Fruit fly (Drosophila melanogaster) whole organism, embryonic: Measurements from ENCODE around the gene CG7650.
A peak's percentile ranks its signal among the peaks of the same experiment; 100 is the strongest.

ENCODE experiments used
- Asciz ChIP-seq: fragments of 200-800 bp; sonication (Bioruptor generic); optimal IDR thresholded peaks from 2 replicates; lab custom pipeline; 2017; ENCODE audit warnings: missing biosample characterization, mild to moderate bottlenecking, missing genetic modification characterization, missing genetic modification reagents
- Atf6 ChIP-seq: fragments of 200-800 bp; sonication (Bioruptor generic); IDR thresholded peaks from 2 replicates; pipeline ENCODE4 v1.3.6; 2022; ENCODE audit warnings: missing biosample characterization, missing genetic modification characterization
- C15 ChIP-seq: fragments of 200-800 bp; sonication (Bioruptor generic); IDR thresholded peaks from 3 replicates; pipeline ENCODE4 v1.3.6; 2022; ENCODE audit warnings: missing biosample characterization, missing genetic modification characterization
- CG10147 ChIP-seq: fragments of 200-800 bp; sonication (Bioruptor generic); optimal IDR thresholded peaks from 2 replicates; lab custom pipeline; 2019; ENCODE audit warnings: missing biosample characterization, mild to moderate bottlenecking, missing genetic modification characterization, moderate library complexity
- CG10979 ChIP-seq: fragments of 200-800 bp; sonication (Bioruptor generic); optimal IDR thresholded peaks from 2 replicates; lab custom pipeline; 2018; ENCODE audit warnings: missing biosample characterization, mild to moderate bottlenecking, missing genetic modification characterization, moderate library complexity
- CG11696 ChIP-seq: fragments of 200-800 bp; sonication (Bioruptor generic); IDR thresholded peaks from 2 replicates; pipeline ENCODE4 v1.3.6; 2022; ENCODE audit warnings: missing biosample characterization, missing genetic modification characterization
- CG12391 ChIP-seq: fragments of 200-800 bp; sonication (Bioruptor generic); optimal IDR thresholded peaks from 3 replicates; lab custom pipeline; 2018; ENCODE audit warnings: missing biosample characterization, mild to moderate bottlenecking, missing genetic modification characterization, moderate library complexity
- CG12744 ChIP-seq: fragments of 200-800 bp; sonication (Bioruptor generic); optimal IDR thresholded peaks from 2 replicates; lab custom pipeline; 2016; ENCODE audit warnings: missing biosample characterization, missing genetic modification characterization
- CG13296 ChIP-seq: fragments of 200-800 bp; sonication (Bioruptor generic); optimal IDR thresholded peaks from 3 replicates; lab custom pipeline; 2018; ENCODE audit warnings: missing biosample characterization, mild to moderate bottlenecking, missing genetic modification characterization
- CG14014 ChIP-seq: fragments of 200-800 bp; sonication (Bioruptor generic); IDR thresholded peaks from 2 replicates; pipeline ENCODE4 v1.3.6; 2022; ENCODE audit warnings: missing biosample characterization, missing genetic modification characterization
- CG15011 ChIP-seq: fragments of 200-800 bp; sonication (Bioruptor generic); optimal IDR thresholded peaks from 3 replicates; lab custom pipeline; 2018; ENCODE audit warnings: missing biosample characterization, mild to moderate bottlenecking, missing genetic modification characterization
- CG1602 ChIP-seq: fragments of 200-800 bp; sonication (Bioruptor generic); optimal IDR thresholded peaks from 3 replicates; lab custom pipeline; 2016; ENCODE audit warnings: missing biosample characterization, missing genetic modification characterization
- CG1603 ChIP-seq: fragments of 200-800 bp; sonication (Bioruptor generic); optimal IDR thresholded peaks from 2 replicates; lab custom pipeline; 2019; ENCODE audit warnings: missing biosample characterization, mild to moderate bottlenecking, missing genetic modification characterization, moderate library complexity
- CG1647 ChIP-seq: fragments of 200-800 bp; sonication (Bioruptor generic); optimal IDR thresholded peaks from 3 replicates; lab custom pipeline; 2016; ENCODE audit warnings: missing biosample characterization, missing genetic modification characterization
- CG16813 ChIP-seq: fragments of 200-800 bp; sonication (Bioruptor generic); IDR thresholded peaks from 3 replicates; pipeline ENCODE4 v1.3.6; 2022; ENCODE audit warnings: missing biosample characterization, missing genetic modification characterization; ENCODE audit not compliant: partially characterized antibody
- CG17568 ChIP-seq: fragments of 200-800 bp; sonication (Bioruptor generic); optimal IDR thresholded peaks from 2 replicates; lab custom pipeline; 2018; ENCODE audit warnings: missing biosample characterization, mild to moderate bottlenecking, missing genetic modification characterization, moderate library complexity
- CG31441 ChIP-seq: fragments of 200-800 bp; sonication (Bioruptor generic); IDR thresholded peaks from 2 replicates; pipeline ENCODE4 v1.3.6; 2022; ENCODE audit warnings: missing biosample characterization, missing genetic modification characterization
- CG33213 ChIP-seq: fragments of 200-800 bp; sonication (Bioruptor generic); optimal IDR thresholded peaks from 3 replicates; lab custom pipeline; 2016; ENCODE audit warnings: missing biosample characterization, missing genetic modification characterization
- CG3995 ChIP-seq: fragments of 200-800 bp; sonication (Bioruptor generic); optimal IDR thresholded peaks from 3 replicates; lab custom pipeline; 2016; ENCODE audit warnings: missing biosample characterization, missing genetic modification characterization
- CG6689 ChIP-seq: fragments of 200-800 bp; sonication (Bioruptor generic); IDR thresholded peaks from 2 replicates; pipeline ENCODE4 v1.3.6; 2022; ENCODE audit warnings: missing biosample characterization, missing genetic modification characterization
- CG6854 ChIP-seq: fragments of 200-800 bp; sonication (Bioruptor generic); optimal IDR thresholded peaks from 3 replicates; lab custom pipeline; 2017; ENCODE audit warnings: missing biosample characterization, mild to moderate bottlenecking, missing genetic modification characterization
- CG7987 ChIP-seq: fragments of 200-800 bp; sonication (Bioruptor generic); optimal IDR thresholded peaks from 2 replicates; lab custom pipeline; 2018; ENCODE audit warnings: missing biosample characterization, mild to moderate bottlenecking, missing genetic modification characterization, moderate library complexity
- CG8290 ChIP-seq, 3 experiments: fragments of 200-800 bp; sonication (Bioruptor generic); optimal IDR thresholded peaks; 2 replicates each; lab custom pipeline; 2016 to 2019; ENCODE audit warnings: missing biosample characterization in 3 of 3, missing genetic modification characterization in 3 of 3, mild to moderate bottlenecking in 2 of 3, moderate library complexity in 1 of 3
- CoRest ChIP-seq: fragments of 200-800 bp; sonication (Bioruptor generic); optimal IDR thresholded peaks from 3 replicates; lab custom pipeline; 2018; ENCODE audit warnings: missing biosample characterization, mild to moderate bottlenecking, missing genetic modification characterization, moderate library complexity
- D ChIP-seq, 2 experiments: fragments of 200-800 bp in 1 of 2; fragments of >200 bp in 1 of 2; sonication (Bioruptor generic) in 1 of 2; optimal IDR thresholded peaks; 2 replicates in 1 of 2; 3 replicates in 1 of 2; lab custom pipeline; 2017; ENCODE audit warnings: mild to moderate bottlenecking in 1 of 2, missing biosample characterization in 1 of 2, missing genetic modification characterization in 1 of 2, missing genetic modification reagents in 1 of 2
- Gug ChIP-seq: fragments of 200-800 bp; sonication (Bioruptor generic); IDR thresholded peaks from 4 replicates; pipeline ENCODE4 v1.3.6; 2022; ENCODE audit warnings: missing biosample characterization, missing genetic modification characterization
- Kr ChIP-seq: fragments of 200-800 bp; sonication (Bioruptor generic); optimal IDR thresholded peaks from 2 replicates; lab custom pipeline; 2017; ENCODE audit warnings: missing biosample characterization, mild to moderate bottlenecking, missing genetic modification characterization
- Nf-YC ChIP-seq: fragments of 200-800 bp; optimal IDR thresholded peaks from 3 replicates; lab custom pipeline; 2019; ENCODE audit warnings: missing biosample characterization, mild to moderate bottlenecking, missing genetic modification characterization, moderate library complexity
- Opbp ChIP-seq: fragments of 200-800 bp; sonication (Bioruptor generic); IDR thresholded peaks from 3 replicates; pipeline ENCODE4 v1.3.6; 2022; ENCODE audit warnings: missing biosample characterization, missing genetic modification characterization; ENCODE audit not compliant: partially characterized antibody
- Optix ChIP-seq: fragments of 200-800 bp; sonication (Bioruptor generic); IDR thresholded peaks from 3 replicates; pipeline ENCODE4 v1.3.6; 2022; ENCODE audit warnings: missing biosample characterization, missing genetic modification characterization
- ato ChIP-seq: fragments of 200-800 bp; sonication (Bioruptor generic); IDR thresholded peaks from 2 replicates; pipeline ENCODE4 v1.3.6; 2022; ENCODE audit warnings: missing biosample characterization, missing genetic modification characterization; ENCODE audit not compliant: partially characterized antibody
- chinmo ChIP-seq: fragments of 200-800 bp; sonication (Bioruptor generic); IDR thresholded peaks from 4 replicates; pipeline ENCODE4 v1.3.6; 2022; ENCODE audit warnings: missing biosample characterization, missing genetic modification characterization; ENCODE audit not compliant: partially characterized antibody
- da ChIP-seq: fragments of 200-800 bp; sonication (Bioruptor generic); optimal IDR thresholded peaks from 2 replicates; lab custom pipeline; 2016; ENCODE audit warnings: missing biosample characterization, missing genetic modification characterization
- dysf ChIP-seq: fragments of 200-800 bp; sonication (Bioruptor generic); IDR thresholded peaks from 3 replicates; pipeline ENCODE4 v1.3.6; 2022; ENCODE audit warnings: missing biosample characterization, missing genetic modification characterization
- esg ChIP-seq: fragments of 200-800 bp; sonication (Bioruptor generic); conservative IDR thresholded peaks from 2 replicates; pipeline ENCODE4 v1.3.6; 2022; ENCODE audit warnings: missing biosample characterization, missing genetic modification characterization
- exex ChIP-seq: fragments of 200-800 bp; sonication (Bioruptor generic); optimal IDR thresholded peaks from 4 replicates; lab custom pipeline; 2018; ENCODE audit warnings: missing biosample characterization, mild to moderate bottlenecking, missing genetic modification characterization, moderate library complexity
- eyg ChIP-seq: fragments of 200-800 bp; sonication (Bioruptor generic); optimal IDR thresholded peaks from 3 replicates; lab custom pipeline; 2016; ENCODE audit warnings: missing biosample characterization, missing genetic modification characterization
- ken ChIP-seq: fragments of 200-800 bp; sonication (Bioruptor generic); IDR thresholded peaks from 3 replicates; pipeline ENCODE4 v1.3.6; 2022; ENCODE audit warnings: missing biosample characterization, missing genetic modification characterization
- lab ChIP-seq: fragments of 200-800 bp; sonication (Bioruptor generic); optimal IDR thresholded peaks from 3 replicates; lab custom pipeline; 2017; ENCODE audit warnings: missing biosample characterization, missing genetic modification characterization, mild to moderate bottlenecking, moderate library complexity, missing genetic modification reagents
- lov ChIP-seq, 2 experiments: fragments of 200-800 bp in 1 of 2; fragments of >200 bp in 1 of 2; sonication (Bioruptor generic) in 1 of 2; IDR thresholded peaks in 1 of 2; optimal IDR thresholded peaks in 1 of 2; 2 replicates in 1 of 2; 3 replicates in 1 of 2; pipeline versions ENCODE4 v1.3.6 to Lab custom; 2017 to 2022; ENCODE audit warnings: missing biosample characterization in 1 of 2, missing genetic modification characterization in 1 of 2
- peb ChIP-seq: fragments of 200-800 bp; sonication (Bioruptor generic); IDR thresholded peaks from 2 replicates; pipeline ENCODE4 v1.3.6; 2022; ENCODE audit warnings: missing biosample characterization, missing genetic modification characterization
- scrt ChIP-seq: fragments of 200-800 bp; sonication (Bioruptor generic); optimal IDR thresholded peaks from 2 replicates; lab custom pipeline; 2018; ENCODE audit warnings: missing biosample characterization, mild to moderate bottlenecking, missing genetic modification characterization, moderate library complexity
- sob ChIP-seq: fragments of 200-800 bp; sonication (Bioruptor generic); IDR thresholded peaks from 2 replicates; pipeline ENCODE4 v1.3.6; 2022; ENCODE audit warnings: missing biosample characterization, missing genetic modification characterization
- sug ChIP-seq: fragments of 200-800 bp; optimal IDR thresholded peaks from 2 replicates; lab custom pipeline; 2019; ENCODE audit warnings: missing biosample characterization, mild to moderate bottlenecking, missing genetic modification characterization, moderate library complexity
- vnd ChIP-seq: fragments of 200-800 bp; sonication (Bioruptor generic); IDR thresholded peaks from 3 replicates; pipeline ENCODE4 v1.3.6; 2022; ENCODE audit warnings: missing biosample characterization, missing genetic modification characterization; ENCODE audit not compliant: partially characterized antibody
- zfh2 ChIP-seq: fragments of 200-800 bp; sonication (Bioruptor generic); optimal IDR thresholded peaks from 2 replicates; lab custom pipeline; 2016; ENCODE audit warnings: missing biosample characterization, missing genetic modification characterization

The CG7650 gene

DNA sequence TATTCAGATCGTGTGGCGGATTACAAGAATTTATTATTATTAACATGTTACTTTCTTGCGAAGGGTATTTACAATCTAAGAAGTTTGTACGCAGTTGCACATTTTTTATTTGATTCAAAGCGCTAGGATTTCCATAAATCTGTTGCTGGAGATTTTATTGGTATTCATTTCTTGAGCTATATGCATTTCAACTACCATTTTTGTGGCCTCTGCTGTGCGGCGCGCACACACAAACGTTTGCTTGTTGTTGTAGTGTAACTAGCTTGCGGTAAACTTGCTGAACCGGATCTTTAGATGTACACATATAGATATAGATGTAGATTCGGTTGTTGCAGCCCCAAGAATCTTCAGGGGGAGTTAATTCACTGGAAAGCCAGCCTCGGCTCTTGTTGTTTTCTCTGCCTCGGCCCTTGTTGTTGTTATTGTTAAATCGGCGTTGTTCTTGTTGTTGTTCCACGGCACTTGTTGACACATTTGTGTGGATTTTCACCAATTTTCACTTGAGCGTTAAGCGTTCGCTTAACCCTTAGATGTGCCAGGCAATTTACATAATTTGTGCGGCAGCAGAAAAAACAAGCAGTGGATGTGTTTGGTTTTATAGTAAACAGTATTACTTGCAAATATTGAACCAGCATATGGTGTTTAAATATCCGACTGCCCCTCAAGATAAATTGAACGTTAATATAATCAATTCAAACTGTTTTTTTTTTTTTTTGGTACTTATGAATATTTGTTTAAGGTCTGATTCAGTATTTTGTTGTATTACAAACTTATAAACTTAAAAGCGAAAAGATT, 19.2 kb downstream of the CG7650 start (continued):
- TF ChIP-seq CG17568: peak; percentile 41
- TF ChIP-seq CG6689 (GFP tag; lab: Robert Waterston, UW): peak; percentile 18; the same call in 1 of the 2 replicates
- peak; percentile 59 for TF ChIP-seq Asciz (GFP tag; lab: Kevin White, UChicago)
- no peak for TF ChIP-seq CG12391 (tag; lab: Kevin White, UChicago)
- TF ChIP-seq exex (tag; lab: Kevin White, UChicago): peak; percentile 19
- 0 out of 2 replicates have a peak, but pooled peaks have one; percentile 8 for TF ChIP-seq CG31441 (GFP tag; lab: Robert Waterston, UW)
- no peak for TF ChIP-seq esg
- TF ChIP-seq CG10147: peak; percentile 9
- no peak for TF ChIP-seq CG1647
- no peak for TF ChIP-seq vnd (GFP tag; lab: Robert Waterston, UW)
- no peak for TF ChIP-seq ken (GFP tag; lab: Robert Waterston, UW)
- peak; percentile 38 for TF ChIP-seq CoRest
- TF ChIP-seq Atf6 (GFP tag; lab: Robert Waterston, UW): peak; percentile 59; the same call in 1 of the 2 replicates
- TF ChIP-seq CG33213 (GFP tag; lab: Kevin White, UChicago): no peak
- no peak for TF ChIP-seq CG8290 (GFP tag; optimal IDR thresholded peaks at IDR 0.05; lab: Kevin White, UChicago)
- peak in 1 of 2 experiments; percentile 71 for TF ChIP-seq CG8290 (tag; optimal IDR thresholded peaks at IDR 0.05; lab: Kevin White, UChicago)
- TF ChIP-seq CG15011 (GFP tag; lab: Kevin White, UChicago): peak; percentile 35
- no peak for TF ChIP-seq CG1602 (GFP tag; lab: Kevin White, UChicago)
- 0 out of 3 replicates have a peak, but pooled peaks have one; percentile 29 for TF ChIP-seq C15 (GFP tag; lab: Robert Waterston, UW)
- peak; percentile 26 for TF ChIP-seq scrt (GFP tag; lab: Kevin White, UChicago)
- TF ChIP-seq CG12744 (GFP tag; lab: Kevin White, UChicago): peak; percentile 22
- TF ChIP-seq Kr (GFP tag; lab: Kevin White, UChicago): no peak
- peak; percentile 22; the same call in 1 of the 3 replicates for TF ChIP-seq dysf
- peak; percentile 18 for TF ChIP-seq sug (tag; lab: Kevin White, UChicago)
- peak; percentile 15 for TF ChIP-seq eyg
- TF ChIP-seq sob: 0 out of 2 replicates have a peak, but pooled peaks have one; percentile 40
- TF ChIP-seq CG6854 (GFP tag; lab: Kevin White, UChicago): no peak
- TF ChIP-seq zfh2 (GFP tag; lab: Kevin White, UChicago): no peak
- no peak for TF ChIP-seq ato (GFP tag; lab: Robert Waterston, UW)
- TF ChIP-seq CG10979 (tag; lab: Kevin White, UChicago): no peak
- peak; percentile 85 for TF ChIP-seq CG11696 (GFP tag; lab: Robert Waterston, UW)
- peak; percentile 70; the same call in 2 of the 4 replicates for TF ChIP-seq chinmo
- peak; percentile 50 for TF ChIP-seq lab
- TF ChIP-seq Optix (GFP tag; lab: Robert Waterston, UW): no peak
- TF ChIP-seq Opbp (GFP tag; lab: Robert Waterston, UW): no peak
- no peak for TF ChIP-seq lov (optimal IDR thresholded peaks at IDR 0.05; lab: Kevin White, UChicago)
- TF ChIP-seq lov (GFP tag; IDR thresholded peaks at IDR 0.05; lab: Robert Waterston, UW): 0 out of 3 replicates have a peak, but pooled peaks have one; percentile 10
- no peak for TF ChIP-seq peb (GFP tag; lab: Robert Waterston, UW)
- peak; percentile 32 for TF ChIP-seq CG7987
- TF ChIP-seq CG3995: no peak
- no peak for TF ChIP-seq CG16813 (GFP tag; lab: Robert Waterston, UW)
- TF ChIP-seq CG13296 (GFP tag; lab: Kevin White, UChicago): peak; percentile 55
- no peak for TF ChIP-seq da (GFP tag; lab: Kevin White, UChicago)
- no peak for TF ChIP-seq Gug (GFP tag; lab: Robert Waterston, UW)
- TF ChIP-seq CG1603 (tag; lab: Kevin White, UChicago): peak; percentile 26
- TF ChIP-seq CG14014 (GFP tag; lab: Robert Waterston, UW): peak; percentile 54; the same call in 1 of the 2 replicates
- no peak for TF ChIP-seq D (optimal IDR thresholded peaks at IDR 0.05; lab: Kevin White, UChicago)
- TF ChIP-seq D (GFP tag; optimal IDR thresholded peaks at IDR 0.05; lab: Kevin White, UChicago): no peak
- TF ChIP-seq Nf-YC (tag; lab: Kevin White, UChicago): peak; percentile 11
